Worm (Caenorhabditis elegans): ENCODE data around the gene sorf-2.

The sorf-2 gene

ce11 chrIII:5326323-5326722 lies at the start of gene sorf-2:
Gene sorf-2, plus strand, starts transcription at chrIII:5326623.
- no peak for TF ChIP-seq ceh-79 (tag; optimal IDR thresholded peaks at IDR 0.05)
- no peak for TF ChIP-seq hsf-1 (GFP tag; IDR thresholded peaks at IDR 0.05)
- TF ChIP-seq unc-130 (GFP tag; optimal IDR thresholded peaks at IDR 0.05): no peak
- no peak for TF ChIP-seq ztf-18 (tag; optimal IDR thresholded peaks at IDR 0.05)
- no peak for TF ChIP-seq snpc-1.1 (tag; optimal IDR thresholded peaks at IDR 0.05; ENCODE audit: insufficient read depth)
- no peak for TF ChIP-seq athp-1 (tag; optimal IDR thresholded peaks at IDR 0.05)
- TF ChIP-seq tbx-9 (tag; optimal IDR thresholded peaks at IDR 0.05; ENCODE audit: borderline replicate concordance): no peak
- no peak for TF ChIP-seq madf-6 (GFP tag; IDR thresholded peaks at IDR 0.05)
- TF ChIP-seq atf-7 (tag; optimal IDR thresholded peaks at IDR 0.05): no peak
- TF ChIP-seq him-1 (tag; optimal IDR thresholded peaks at IDR 0.05): no peak
- no peak for TF ChIP-seq F37B4.10 (GFP tag; IDR thresholded peaks at IDR 0.05)
- TF ChIP-seq zfh-2 (GFP tag; conservative IDR thresholded peaks at IDR 0.05): no peak
- TF ChIP-seq B0336.3 (GFP tag; IDR thresholded peaks at IDR 0.05): no peak
- TF ChIP-seq K11D2.4 (GFP tag; IDR thresholded peaks at IDR 0.05): no peak
- TF ChIP-seq lir-1 (GFP tag; conservative IDR thresholded peaks at IDR 0.05): no peak

ce11 chrIII:5277740-5278139 lies 48.7 kb upstream of the sorf-2 start, which contains the start of gene clk-1:
Gene clk-1, plus strand, starts transcription at chrIII:5277894.
- TF ChIP-seq mxl-1 (tag; optimal IDR thresholded peaks at IDR 0.05) (no peak), nfyb-1 (GFP tag; IDR thresholded peaks at IDR 0.05) (0 out of 2 replicates have a peak, but pooled peaks have one; percentile 8), efl-1 (GFP tag; optimal IDR thresholded peaks at IDR 0.05) (no peak), madf-6 (GFP tag; IDR thresholded peaks at IDR 0.05) (peak; percentile 24; the same call in 1 of the 2 replicates), ekl-4 (GFP tag; IDR thresholded peaks at IDR 0.05) (0 out of 2 replicates have a peak, but pooled peaks have one; percentile 33), dpff-1 (tag; optimal IDR thresholded peaks at IDR 0.05) (peak; percentile 4), Y56A3A.18 (GFP tag; IDR thresholded peaks at IDR 0.05) (no peak), F52B5.7 (tag; optimal IDR thresholded peaks at IDR 0.05) (peak; percentile 6), hsf-1 (GFP tag; IDR thresholded peaks at IDR 0.05) (0 out of 2 replicates have a peak, but pooled peaks have one; percentile 55)

ce11 chrIII:5280228-5280627 lies 46.2 kb upstream of the sorf-2 start:
- TF ChIP-seq ztf-25 (GFP tag; IDR thresholded peaks at IDR 0.05) (no peak), Y53F4B.3 (GFP tag; IDR thresholded peaks at IDR 0.05) (no peak), hmg-1.2 (GFP tag; IDR thresholded peaks at IDR 0.05) (peak; percentile 90), F49E8.2 (tag; optimal IDR thresholded peaks at IDR 0.05; ENCODE audit: insufficient read depth) (no peak), zfh-2 (GFP tag; conservative IDR thresholded peaks at IDR 0.05) (no peak)

ce11 chrIII:5285484-5285883 lies 40.9 kb upstream of the sorf-2 start:
- TF ChIP-seq dox-1 (GFP tag; IDR thresholded peaks at IDR 0.05): 0 out of 2 replicates have a peak, but pooled peaks have one; percentile 8
- TF ChIP-seq ets-4 (GFP tag; optimal IDR thresholded peaks at IDR 0.05): no peak
- no peak for TF ChIP-seq nfya-2 (GFP tag; IDR thresholded peaks at IDR 0.05)
- TF ChIP-seq zfh-2 (GFP tag; conservative IDR thresholded peaks at IDR 0.05): peak; percentile 58; the same call in 1 of the 2 replicates
- TF ChIP-seq madf-8 (GFP tag; conservative IDR thresholded peaks at IDR 0.05): no peak
- TF ChIP-seq F37B4.10 (GFP tag; IDR thresholded peaks at IDR 0.05): 0 out of 2 replicates have a peak, but pooled peaks have one; percentile 81

ce11 chrIII:5286205-5286604 lies 40.2 kb upstream of the sorf-2 start, which contains the start of gene ZC395.11:
Gene ZC395.11, minus strand, starts transcription at chrIII:5286305.
- TF ChIP-seq F55B11.4 (tag; optimal IDR thresholded peaks at IDR 0.05; ENCODE audit: borderline replicate concordance, insufficient read depth) (no peak), somi-1 (GFP tag; optimal IDR thresholded peaks at IDR 0.05) (no peak), madf-6 (GFP tag; IDR thresholded peaks at IDR 0.05) (no peak), Y79H2A.3 (GFP tag; conservative IDR thresholded peaks at IDR 0.05) (no peak), ceh-58 (GFP tag; IDR thresholded peaks at IDR 0.05) (no peak), F23B12.7 (tag; optimal IDR thresholded peaks at IDR 0.05; ENCODE audit: insufficient read depth) (no peak), pha-4 (tag; optimal IDR thresholded peaks at IDR 0.05) (no peak), madf-8 (GFP tag; conservative IDR thresholded peaks at IDR 0.05) (no peak)
